Fruit fly (Drosophila melanogaster): ENCODE data around the gene CG31342.

Gene CG31342

DNA sequence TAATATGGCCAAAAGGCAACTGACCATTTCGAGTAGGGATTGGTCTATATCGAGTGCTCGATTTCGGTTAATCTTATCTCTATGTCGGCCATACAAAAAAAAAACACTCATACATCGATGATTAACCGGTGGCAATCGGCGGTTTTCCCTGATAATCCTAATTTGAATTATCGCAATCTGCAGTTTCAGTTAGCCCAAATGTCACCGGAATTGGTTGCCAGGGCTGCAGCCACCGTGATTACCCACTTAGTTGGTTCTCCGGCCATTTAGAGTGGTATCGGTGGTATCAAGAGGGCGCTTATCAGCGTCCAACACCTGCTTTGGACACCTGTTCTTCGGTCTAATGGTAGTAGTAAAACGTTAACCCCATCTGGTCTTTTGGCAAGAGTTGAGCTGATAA, 13.7 kb upstream of the CG31342 start:
- TF ChIP-seq CG31365 (tag; optimal IDR thresholded peaks at IDR 0.05): no peak
- no peak for TF ChIP-seq Chrac-16 (GFP tag; optimal IDR thresholded peaks at IDR 0.05)
- TF ChIP-seq CG10543 (GFP tag; optimal IDR thresholded peaks at IDR 0.05): peak; percentile 10
- peak; percentile 81 for TF ChIP-seq grn (GFP tag; optimal IDR thresholded peaks at IDR 0.05)
- peak; percentile 80 for TF ChIP-seq sug (tag; optimal IDR thresholded peaks at IDR 0.05)
- no peak for TF ChIP-seq CG7357 (GFP tag; IDR thresholded peaks at IDR 0.05)
- no peak for TF ChIP-seq CG3838 (GFP tag; optimal IDR thresholded peaks at IDR 0.05)
- no peak for TF ChIP-seq tna (GFP tag; IDR thresholded peaks at IDR 0.05; ENCODE audit: partially characterized antibody)
- no peak for TF ChIP-seq CG3281 (GFP tag; optimal IDR thresholded peaks at IDR 0.05)
- no peak for TF ChIP-seq CG2889 (GFP tag; IDR thresholded peaks at IDR 0.05)
- peak; percentile 63 for TF ChIP-seq mirr (GFP tag; optimal IDR thresholded peaks at IDR 0.05)
- TF ChIP-seq salm (tag; optimal IDR thresholded peaks at IDR 0.05): no peak
- no peak for TF ChIP-seq pros (GFP tag; optimal IDR thresholded peaks at IDR 0.05)
- peak; percentile 8 for TF ChIP-seq CG18599 (GFP tag; optimal IDR thresholded peaks at IDR 0.05)
- no peak for TF ChIP-seq ara (GFP tag; IDR thresholded peaks at IDR 0.05)
- TF ChIP-seq CG14965 (GFP tag; optimal IDR thresholded peaks at IDR 0.05; ENCODE audit: borderline replicate concordance): no peak
- TF ChIP-seq gsb-n (tag; optimal IDR thresholded peaks at IDR 0.05): no peak
- no peak for TF ChIP-seq hth (optimal IDR thresholded peaks at IDR 0.05)
- no peak for TF ChIP-seq ranshi (GFP tag; IDR thresholded peaks at IDR 0.05)
- TF ChIP-seq yki (optimal IDR thresholded peaks at IDR 0.05): no peak
- no peak for TF ChIP-seq gsb (GFP tag; IDR thresholded peaks at IDR 0.05)
- TF ChIP-seq CG13775 (GFP tag; optimal IDR thresholded peaks at IDR 0.05): no peak
- no peak for TF ChIP-seq fd102C (GFP tag; optimal IDR thresholded peaks at IDR 0.05)
- no peak for TF ChIP-seq scrt (GFP tag; optimal IDR thresholded peaks at IDR 0.05)
- TF ChIP-seq inv (GFP tag; IDR thresholded peaks at IDR 0.05; ENCODE audit: partially characterized antibody): no peak
- TF ChIP-seq vnd (GFP tag; IDR thresholded peaks at IDR 0.05; ENCODE audit: partially characterized antibody): peak; percentile 35; the same call in 1 of the 3 replicates
- no peak for TF ChIP-seq ci (GFP tag; IDR thresholded peaks at IDR 0.05)
- TF ChIP-seq danr (GFP tag; IDR thresholded peaks at IDR 0.05): no peak
- TF ChIP-seq ase (GFP tag; IDR thresholded peaks at IDR 0.05): no peak
- peak; percentile 76 for TF ChIP-seq GATAe (GFP tag; conservative IDR thresholded peaks at IDR 0.05)
- no peak for TF ChIP-seq Dad (GFP tag; optimal IDR thresholded peaks at IDR 0.05)
- peak; percentile 92 for TF ChIP-seq Hey (tag; optimal IDR thresholded peaks at IDR 0.05)
- TF ChIP-seq Eip74EF (GFP tag; optimal IDR thresholded peaks at IDR 0.05): no peak
- no peak for TF ChIP-seq eyg (GFP tag; optimal IDR thresholded peaks at IDR 0.05)
- no peak for TF ChIP-seq CG1603 (tag; optimal IDR thresholded peaks at IDR 0.05)
- TF ChIP-seq sd (tag; optimal IDR thresholded peaks at IDR 0.05): peak; percentile 61
- no peak for TF ChIP-seq CG4404 (GFP tag; IDR thresholded peaks at IDR 0.05)
- no peak for TF ChIP-seq CG30403 (GFP tag; optimal IDR thresholded peaks at IDR 0.05)
- no peak for TF ChIP-seq insv (GFP tag; optimal IDR thresholded peaks at IDR 0.05)
- TF ChIP-seq nerfin-2 (GFP tag; IDR thresholded peaks at IDR 0.05; ENCODE audit: partially characterized antibody): no peak
- no peak for TF ChIP-seq CG8388 (GFP tag; optimal IDR thresholded peaks at IDR 0.05)
- no peak for TF ChIP-seq trh (GFP tag; optimal IDR thresholded peaks at IDR 0.05)
- TF ChIP-seq Mes4 (GFP tag; optimal IDR thresholded peaks at IDR 0.05): no peak
- TF ChIP-seq ttk (GFP tag; IDR thresholded peaks at IDR 0.05): no peak
- TF ChIP-seq CG7928 (GFP tag; optimal IDR thresholded peaks at IDR 0.05): peak; percentile 57
- no peak for TF ChIP-seq cas (GFP tag; IDR thresholded peaks at IDR 0.05)
- TF ChIP-seq exex (tag; optimal IDR thresholded peaks at IDR 0.05): peak; percentile 98
- peak; percentile 3 for TF ChIP-seq lab (GFP tag; optimal IDR thresholded peaks at IDR 0.05)
- TF ChIP-seq CG15601 (tag; optimal IDR thresholded peaks at IDR 0.05): no peak
- TF ChIP-seq zen2 (GFP tag; IDR thresholded peaks at IDR 0.05; ENCODE audit: partially characterized antibody): no peak
- no peak for TF ChIP-seq crp (GFP tag; optimal IDR thresholded peaks at IDR 0.05)
